Fruit fly (Drosophila melanogaster): ENCODE data around the gene Mbs.

The Mbs gene

DNA sequence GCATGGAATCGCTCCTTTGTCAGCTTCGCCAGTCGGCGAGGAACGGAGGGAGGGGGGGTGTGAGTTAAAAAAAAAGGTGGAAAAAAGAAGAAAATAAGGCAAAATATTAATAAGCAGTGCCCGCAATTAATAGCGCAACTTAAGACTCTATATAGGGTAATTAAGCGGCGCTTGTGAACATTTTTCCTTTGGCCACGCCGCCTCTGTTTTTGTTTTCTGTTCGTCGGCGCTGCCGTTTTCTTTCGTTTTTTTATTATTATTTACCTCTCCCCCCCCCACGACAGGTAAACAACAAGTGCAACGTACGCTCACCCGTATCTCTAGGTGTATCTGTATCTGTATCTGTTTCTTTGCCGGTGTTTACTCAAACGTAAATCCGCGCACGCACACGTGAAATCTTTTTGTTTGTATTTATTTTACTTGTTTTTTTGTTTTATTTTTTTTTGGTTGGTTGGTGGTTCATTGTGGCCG lies 24.6 kb upstream of the Mbs start (continued):
- TF ChIP-seq CG8319 (GFP tag; optimal IDR thresholded peaks at IDR 0.05) (peak; percentile 51), lz (GFP tag; optimal IDR thresholded peaks at IDR 0.05) (peak; percentile 52), Eip78C (GFP tag) (peak; percentile 89), Sox14 (GFP tag; optimal IDR thresholded peaks at IDR 0.05) (peak; percentile 61), CG8119 (GFP tag; IDR thresholded peaks at IDR 0.05) (peak; percentile 80), cyc (GFP tag; optimal IDR thresholded peaks at IDR 0.05) (peak; percentile 25), net (GFP tag; optimal IDR thresholded peaks at IDR 0.05) (peak; percentile 73), Gug (GFP tag; IDR thresholded peaks at IDR 0.05) (peak; percentile 59), CG11762 (GFP tag; optimal IDR thresholded peaks at IDR 0.05; ENCODE audit: insufficient read depth) (peak; percentile 67), Ets96B (tag; optimal IDR thresholded peaks at IDR 0.05) (peak; percentile 53), Sox102F (GFP tag; optimal IDR thresholded peaks at IDR 0.05) (peak; percentile 2), CG6792 (GFP tag; optimal IDR thresholded peaks at IDR 0.05) (peak; percentile 65), CG31627 (GFP tag; optimal IDR thresholded peaks at IDR 0.05) (peak; percentile 58), Ets21C (GFP tag; optimal IDR thresholded peaks at IDR 0.05) (peak; percentile 17), salr (GFP tag; optimal IDR thresholded peaks at IDR 0.05) (peak; percentile 37 to 53), Eip75B (GFP tag; optimal IDR thresholded peaks at IDR 0.05) (peak; percentile 77), topi (GFP tag; optimal IDR thresholded peaks at IDR 0.05) (peak; percentile 49), ss (GFP tag; optimal IDR thresholded peaks at IDR 0.05) (peak; percentile 80 to 85), CG6163 (GFP tag; IDR thresholded peaks at IDR 0.05) (peak; percentile 88), CG11294 (GFP tag; IDR thresholded peaks at IDR 0.05) (peak; percentile 80), Hr4 (GFP tag; optimal IDR thresholded peaks at IDR 0.05) (peak; percentile 65), CG10631 (GFP tag; optimal IDR thresholded peaks at IDR 0.05) (peak; percentile 62), CG8632 (GFP tag; optimal IDR thresholded peaks at IDR 0.05) (peak; percentile 33), CG4318 (GFP tag; optimal IDR thresholded peaks at IDR 0.05) (peak; percentile 26), Sox15 (GFP tag; optimal IDR thresholded peaks at IDR 0.05) (peak; percentile 41), CG16779 (tag; optimal IDR thresholded peaks at IDR 0.05) (peak; percentile 39), CG6276 (GFP tag; optimal IDR thresholded peaks at IDR 0.05) (peak; percentile 66)

DNA sequence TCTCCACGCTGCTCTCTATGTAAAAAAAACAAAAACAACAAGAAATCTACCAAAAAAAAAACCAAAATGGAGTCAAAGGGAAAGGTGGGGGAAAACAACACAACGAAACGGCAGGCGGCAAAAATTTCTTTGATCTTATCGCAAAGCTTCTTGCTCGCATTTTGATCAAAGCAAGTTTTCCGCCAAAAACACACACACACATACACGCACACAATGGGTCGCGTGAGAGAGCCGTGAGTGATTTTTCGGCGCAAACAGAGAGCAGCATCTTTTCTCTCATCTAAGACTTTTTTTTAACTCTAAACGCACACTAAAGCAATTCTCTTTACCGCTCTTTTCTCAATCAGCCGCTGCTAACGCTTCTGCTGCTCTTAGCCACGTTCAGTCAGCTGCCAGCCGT lies 22.8 kb upstream of the Mbs start:
- no peak for TF ChIP-seq CG6276 (GFP tag; optimal IDR thresholded peaks at IDR 0.05)
- no peak for TF ChIP-seq CG11294 (GFP tag; IDR thresholded peaks at IDR 0.05)
- TF ChIP-seq fkh (GFP tag; optimal IDR thresholded peaks at IDR 0.05) = peak; percentile 3
- TF ChIP-seq Ets21C (GFP tag; optimal IDR thresholded peaks at IDR 0.05) = no peak
- no peak for TF ChIP-seq CG11762 (GFP tag; optimal IDR thresholded peaks at IDR 0.05; ENCODE audit: insufficient read depth)
- peak; percentile 29; the same call in 1 of the 2 replicates for TF ChIP-seq CG15336 (GFP tag; IDR thresholded peaks at IDR 0.05)

DNA sequence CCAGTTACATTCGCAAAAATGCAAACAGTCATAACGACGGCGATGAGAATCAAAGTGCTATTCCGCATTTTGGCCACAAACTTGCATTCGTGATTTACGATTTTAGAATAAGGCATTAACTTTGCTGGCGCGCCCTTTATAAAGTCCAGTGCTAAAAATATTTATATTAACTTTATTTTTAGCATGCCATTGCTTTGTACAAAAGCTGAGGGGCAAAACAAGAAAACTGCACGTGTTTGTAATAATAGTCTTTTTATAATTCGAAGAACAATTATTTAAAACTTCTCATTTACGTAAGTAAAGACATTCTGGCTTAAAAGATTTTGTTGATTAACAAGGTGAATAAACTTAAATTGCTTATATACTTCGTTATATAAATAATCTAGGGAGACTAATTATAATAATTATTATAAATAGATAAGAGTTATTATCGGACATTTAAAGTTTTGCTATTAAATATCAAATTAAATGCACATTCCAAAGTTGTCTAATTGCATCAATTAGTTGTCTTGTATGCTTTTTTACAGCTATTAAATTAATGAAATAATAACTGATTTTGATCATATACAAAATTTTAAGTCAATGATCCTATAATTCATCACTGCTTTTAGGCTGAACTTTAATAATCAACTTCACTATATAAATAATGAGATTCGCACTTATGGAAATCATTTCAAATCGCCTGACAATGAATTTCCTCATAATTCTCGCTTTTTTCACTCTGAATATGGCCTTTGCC lies 18.5 kb upstream of the Mbs start, which contains the start of the genes CG42717 and CG42716:
CG42717 (minus strand) TSS at position 101 of the 739 bp plus-strand sequence.
CG42716 (plus strand) TSS at position 689 of the 739 bp plus-strand sequence.
- TF ChIP-seq CG34406 (GFP tag; optimal IDR thresholded peaks at IDR 0.05) (no peak), fkh (GFP tag; optimal IDR thresholded peaks at IDR 0.05) (no peak), CG15336 (GFP tag; IDR thresholded peaks at IDR 0.05) (no peak), Gug (GFP tag; IDR thresholded peaks at IDR 0.05) (no peak), Blimp-1 (GFP tag; optimal IDR thresholded peaks at IDR 0.05) (no peak), CG8119 (GFP tag; IDR thresholded peaks at IDR 0.05) (no peak), Eip93F (GFP tag; optimal IDR thresholded peaks at IDR 0.05) (no peak), CG8632 (GFP tag; optimal IDR thresholded peaks at IDR 0.05) (no peak), CG6276 (GFP tag; optimal IDR thresholded peaks at IDR 0.05) (no peak), CG31627 (GFP tag; optimal IDR thresholded peaks at IDR 0.05) (no peak), net (GFP tag; optimal IDR thresholded peaks at IDR 0.05) (no peak), Sox102F (GFP tag; optimal IDR thresholded peaks at IDR 0.05) (no peak), dsx (GFP tag; optimal IDR thresholded peaks at IDR 0.05; ENCODE audit: poor library complexity, severe bottlenecking) (no peak), Hr4 (GFP tag; optimal IDR thresholded peaks at IDR 0.05) (no peak), Eip75B (GFP tag; optimal IDR thresholded peaks at IDR 0.05) (no peak), Ets96B (tag; optimal IDR thresholded peaks at IDR 0.05) (no peak), CG4318 (GFP tag; optimal IDR thresholded peaks at IDR 0.05) (no peak), CG6808 (GFP tag; optimal IDR thresholded peaks at IDR 0.05) (no peak), Hr38 (GFP tag; optimal IDR thresholded peaks at IDR 0.05) (no peak), Ets21C (GFP tag; optimal IDR thresholded peaks at IDR 0.05) (no peak)

Measured in whole organism, prepupa.